Worm (Caenorhabditis elegans) whole organism, L1 larva: ENCODE measurements around the gene F35A5.2.

Source experiments
- C16A3.4 ChIP-seq: fragments of 150-350 bp; optimal IDR thresholded peaks from 2 replicates; lab custom pipeline; 2014; ENCODE audit warnings: missing biosample characterization, missing genetic modification characterization
- aha-1 ChIP-seq: fragments of 150-350 bp; optimal IDR thresholded peaks from 2 replicates; lab custom pipeline; 2014; ENCODE audit warnings: missing biosample characterization, missing genetic modification characterization
- alr-1 ChIP-seq: fragments of 200-800 bp; sonication (Bioruptor generic); optimal IDR thresholded peaks from 2 replicates; lab custom pipeline; 2018; ENCODE audit warnings: borderline replicate concordance, mild to moderate bottlenecking, missing genetic modification characterization, missing compliant biosample characterization
- aly-2 ChIP-seq: fragments of 150-350 bp; optimal IDR thresholded peaks from 2 replicates; lab custom pipeline; 2014; ENCODE audit warnings: missing biosample characterization, missing genetic modification characterization
- ama-1 ChIP-seq: fragments of 150-350 bp; optimal IDR thresholded peaks from 2 replicates; lab custom pipeline; 2014
- blmp-1 ChIP-seq: fragments of 150-350 bp; optimal IDR thresholded peaks from 2 replicates; lab custom pipeline; 2014; ENCODE audit warnings: missing biosample characterization, missing genetic modification characterization
- ceh-63 ChIP-seq: fragments of 200-800 bp; sonication (Bioruptor generic); optimal IDR thresholded peaks from 2 replicates; lab custom pipeline; 2018; ENCODE audit warnings: mild to moderate bottlenecking, missing genetic modification characterization, missing compliant biosample characterization
- ceh-8 ChIP-seq: fragments of 200-800 bp; sonication (Bioruptor generic); optimal IDR thresholded peaks from 2 replicates; lab custom pipeline; 2018; ENCODE audit warnings: mild to moderate bottlenecking, missing genetic modification characterization, moderate library complexity, missing compliant biosample characterization
- dsc-1 ChIP-seq: sonication (generic microtip); optimal IDR thresholded peaks from 2 replicates; lab custom pipeline; 2016; ENCODE audit warnings: mild to moderate bottlenecking, missing genetic modification characterization, missing compliant biosample characterization
- efl-1 ChIP-seq, 4 experiments: fragments of 150-350 bp; optimal IDR thresholded peaks in 3 of 4; peaks in 1 of 4; 1 replicate in 1 of 4; 2 replicates in 3 of 4; lab custom pipeline; 2014; ENCODE audit warnings: missing biosample characterization in 2 of 4, missing genetic modification characterization in 2 of 4, missing genetic modification reagents in 2 of 4
- elt-2 ChIP-seq: sonication (generic microtip); optimal IDR thresholded peaks from 2 replicates; lab custom pipeline; 2016; ENCODE audit warnings: missing genetic modification characterization, mild to moderate bottlenecking, inconsistent platforms, missing compliant biosample characterization, missing genetic modification reagents
- elt-3 ChIP-seq, 6 experiments: fragments of 150-350 bp in 1 of 6; sonication (generic microtip); optimal IDR thresholded peaks; 2 replicates each; lab custom pipeline; 2017 to 2018; ENCODE audit warnings: missing biosample characterization in 6 of 6, missing genetic modification characterization in 6 of 6, inconsistent platforms in 1 of 6
- fkh-4 ChIP-seq: sonication (generic microtip); optimal IDR thresholded peaks from 2 replicates; lab custom pipeline; 2016; ENCODE audit warnings: missing compliant biosample characterization, missing genetic modification characterization, borderline replicate concordance
- grh-1 ChIP-seq: fragments of 200-800 bp; sonication (Bioruptor generic); IDR thresholded peaks from 2 replicates; pipeline ENCODE4 v1.3.6; 2022; ENCODE audit warnings: missing genetic modification reagents, missing genetic modification characterization, missing compliant biosample characterization
- hpl-2 ChIP-seq: fragments of 150-350 bp; optimal IDR thresholded peaks from 2 replicates; lab custom pipeline; 2014; ENCODE audit warnings: missing biosample characterization, missing genetic modification reagents, missing genetic modification characterization
- irx-1 ChIP-seq: sonication (generic microtip); optimal IDR thresholded peaks from 2 replicates; lab custom pipeline; 2016; ENCODE audit warnings: missing genetic modification characterization, missing compliant biosample characterization
- isw-1 ChIP-seq: fragments of 200-800 bp; sonication (Bioruptor generic); IDR thresholded peaks from 2 replicates; pipeline ENCODE4 v1.3.6; 2022; ENCODE audit warnings: missing genetic modification characterization, missing compliant biosample characterization
- lin-13 ChIP-seq: fragments of 150-350 bp; optimal IDR thresholded peaks from 2 replicates; lab custom pipeline; 2014; ENCODE audit warnings: missing biosample characterization, missing genetic modification reagents, missing genetic modification characterization
- lin-14 ChIP-seq: fragments of 200-800 bp; sonication (Bioruptor generic); optimal IDR thresholded peaks from 2 replicates; lab custom pipeline; 2018; ENCODE audit warnings: mild to moderate bottlenecking, missing genetic modification characterization, moderate library complexity, missing compliant biosample characterization
- lin-15B ChIP-seq: fragments of 150-350 bp; sonication (generic microtip); optimal IDR thresholded peaks from 3 replicates; lab custom pipeline; 2014; ENCODE audit warnings: missing biosample characterization, missing genetic modification characterization
- lin-35 ChIP-seq, 2 experiments: fragments of 150-350 bp; optimal IDR thresholded peaks; 2 replicates each; lab custom pipeline; 2014; ENCODE audit warnings: missing biosample characterization in 2 of 2, missing genetic modification characterization in 2 of 2, missing genetic modification reagents in 2 of 2
- lin-39 ChIP-seq: fragments of 150-350 bp; optimal IDR thresholded peaks from 2 replicates; lab custom pipeline; 2014; ENCODE audit warnings: missing biosample characterization, missing genetic modification reagents, missing genetic modification characterization
- lir-3 ChIP-seq: sonication (generic microtip); optimal IDR thresholded peaks from 2 replicates; lab custom pipeline; 2016; ENCODE audit warnings: mild to moderate bottlenecking, missing genetic modification characterization, moderate library complexity, missing compliant biosample characterization; ENCODE audit not compliant: poor library complexity
- mdl-1 ChIP-seq, 2 experiments: fragments of 150-350 bp; optimal IDR thresholded peaks; 2 replicates each; lab custom pipeline; 2014 to 2017; ENCODE audit warnings: missing biosample characterization in 2 of 2, missing genetic modification characterization in 2 of 2, inconsistent platforms in 1 of 2
- mep-1 ChIP-seq: fragments of 150-350 bp; optimal IDR thresholded peaks from 2 replicates; lab custom pipeline; 2014; ENCODE audit warnings: missing biosample characterization, missing genetic modification characterization
- nhr-11 ChIP-seq: fragments of 150-350 bp; optimal IDR thresholded peaks from 2 replicates; lab custom pipeline; 2014; ENCODE audit warnings: missing biosample characterization, missing genetic modification characterization
- nhr-12 ChIP-seq: sonication (generic microtip); optimal IDR thresholded peaks from 2 replicates; lab custom pipeline; 2017; ENCODE audit warnings: missing biosample characterization, missing genetic modification characterization
- nhr-19 ChIP-seq: fragments of 200-800 bp; sonication (Bioruptor generic); conservative IDR thresholded peaks from 2 replicates; pipeline ENCODE4 v1.3.6; 2022; ENCODE audit warnings: missing genetic modification characterization, missing compliant biosample characterization
- nhr-237 ChIP-seq: fragments of 150-350 bp; optimal IDR thresholded peaks from 2 replicates; lab custom pipeline; 2014; ENCODE audit warnings: missing biosample characterization, missing genetic modification characterization
- nhr-28 ChIP-seq: fragments of 150-350 bp; optimal IDR thresholded peaks from 2 replicates; lab custom pipeline; 2014; ENCODE audit warnings: missing biosample characterization, missing genetic modification characterization
- nhr-47 ChIP-seq: sonication (generic microtip); optimal IDR thresholded peaks from 2 replicates; lab custom pipeline; 2016; ENCODE audit warnings: mild to moderate bottlenecking, missing genetic modification characterization, moderate library complexity, missing compliant biosample characterization
- nhr-71 ChIP-seq: sonication (generic microtip); optimal IDR thresholded peaks from 2 replicates; lab custom pipeline; 2016; ENCODE audit warnings: mild to moderate bottlenecking, missing genetic modification characterization, moderate library complexity, missing compliant biosample characterization
- nhr-77 ChIP-seq: fragments of 150-350 bp; optimal IDR thresholded peaks from 2 replicates; lab custom pipeline; 2014; ENCODE audit warnings: missing biosample characterization, missing genetic modification characterization
- nhr-85 ChIP-seq: sonication (generic microtip); peaks from one replicate; lab custom pipeline; 2016; ENCODE audit warnings: missing genetic modification characterization, inconsistent platforms, missing compliant biosample characterization
- pqm-1 ChIP-seq: sonication (generic microtip); optimal IDR thresholded peaks from 3 replicates; lab custom pipeline; 2017; ENCODE audit warnings: missing biosample characterization, missing genetic modification characterization
- rnt-1 ChIP-seq: sonication (generic microtip); optimal IDR thresholded peaks from 2 replicates; lab custom pipeline; 2016; ENCODE audit warnings: mild to moderate bottlenecking, missing genetic modification characterization, moderate library complexity, missing compliant biosample characterization
- skn-1 ChIP-seq: fragments of 150-350 bp; optimal IDR thresholded peaks from 2 replicates; lab custom pipeline; 2014; ENCODE audit warnings: missing biosample characterization, missing genetic modification characterization
- snpc-4 ChIP-seq: fragments of 150-350 bp; optimal IDR thresholded peaks from 2 replicates; lab custom pipeline; 2014; ENCODE audit warnings: missing biosample characterization, missing genetic modification characterization
- snu-23 ChIP-seq: sonication (generic microtip); optimal IDR thresholded peaks from 2 replicates; lab custom pipeline; 2016; ENCODE audit warnings: missing genetic modification characterization, missing compliant biosample characterization
- tbx-2 ChIP-seq: sonication (generic microtip); optimal IDR thresholded peaks from 2 replicates; lab custom pipeline; 2016; ENCODE audit warnings: missing genetic modification characterization, missing compliant biosample characterization
- unc-30 ChIP-seq: sonication (generic microtip); optimal IDR thresholded peaks from 2 replicates; lab custom pipeline; 2017; ENCODE audit warnings: missing biosample characterization, missing genetic modification characterization
- unc-62 ChIP-seq: fragments of 150-350 bp; optimal IDR thresholded peaks from 2 replicates; lab custom pipeline; 2014; ENCODE audit warnings: missing biosample characterization, missing genetic modification reagents, missing genetic modification characterization
- unc-86 ChIP-seq: sonication (generic microtip); optimal IDR thresholded peaks from 2 replicates; lab custom pipeline; 2016; ENCODE audit warnings: missing genetic modification characterization, missing compliant biosample characterization
- xbp-1 ChIP-seq: sonication (generic microtip); optimal IDR thresholded peaks from 2 replicates; lab custom pipeline; 2016; ENCODE audit warnings: missing genetic modification characterization, missing compliant biosample characterization
- zip-4 ChIP-seq: fragments of 200-800 bp; sonication (Bioruptor generic); optimal IDR thresholded peaks from 2 replicates; lab custom pipeline; 2018; ENCODE audit warnings: mild to moderate bottlenecking, missing genetic modification characterization, moderate library complexity, missing compliant biosample characterization
- ztf-11 ChIP-seq, 2 experiments: sonication (generic microtip); optimal IDR thresholded peaks; 2 replicates each; lab custom pipeline; 2016 to 2017; ENCODE audit warnings: missing genetic modification characterization in 2 of 2, missing biosample characterization in 1 of 2, missing compliant biosample characterization in 1 of 2
- ztf-4 ChIP-seq: fragments of 150-350 bp; optimal IDR thresholded peaks from 2 replicates; lab custom pipeline; 2014; ENCODE audit warnings: missing biosample characterization, missing genetic modification characterization

F35A5.2 gene

DNA sequence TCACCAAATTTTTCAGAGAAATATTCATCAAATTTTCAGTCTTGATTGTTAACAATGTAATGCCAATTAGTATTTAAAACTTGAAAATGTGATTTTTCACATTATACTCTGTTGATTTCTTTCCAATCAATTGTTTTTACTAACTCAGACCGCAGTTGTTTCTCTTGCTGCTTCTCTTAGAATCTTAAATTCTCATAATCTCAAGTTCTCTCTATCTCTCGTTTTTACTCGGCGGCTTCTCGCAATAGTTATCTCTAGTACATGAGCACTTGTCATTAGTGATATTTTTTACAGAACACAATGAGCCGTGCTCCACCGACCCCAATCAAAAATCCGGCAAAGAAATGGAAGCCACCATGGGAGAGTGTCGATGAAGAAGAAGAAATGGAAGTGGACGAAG lies 2.2 kb downstream of the F35A5.2 start, which contains the start of gene F35A5.1:
TSS of gene F35A5.1 (plus strand) at position 301 of the 400 bp plus-strand sequence.
- TF ChIP-seq skn-1: no peak
- TF ChIP-seq lin-15B: no peak
- no peak for TF ChIP-seq nhr-12 (tag; lab: Kevin White, UChicago)
- no peak for TF ChIP-seq lin-35 (GFP tag; optimal IDR thresholded peaks at IDR 0.05; lab: Kevin White, UChicago)
- no peak for TF ChIP-seq ceh-63 (GFP tag; lab: Kevin White, UChicago)
- TF ChIP-seq ztf-4 (tag; lab: Kevin White, UChicago): no peak
- TF ChIP-seq lin-14 (GFP tag; lab: Kevin White, UChicago): no peak
- no peak for TF ChIP-seq tbx-2
- no peak for TF ChIP-seq nhr-77
- no peak for TF ChIP-seq lin-39 (tag; lab: Kevin White, UChicago)
- TF ChIP-seq xbp-1 (tag; lab: Kevin White, UChicago): no peak
- no peak for TF ChIP-seq unc-86 (tag; lab: Kevin White, UChicago)
- TF ChIP-seq rnt-1 (tag; lab: Kevin White, UChicago): no peak

DNA sequence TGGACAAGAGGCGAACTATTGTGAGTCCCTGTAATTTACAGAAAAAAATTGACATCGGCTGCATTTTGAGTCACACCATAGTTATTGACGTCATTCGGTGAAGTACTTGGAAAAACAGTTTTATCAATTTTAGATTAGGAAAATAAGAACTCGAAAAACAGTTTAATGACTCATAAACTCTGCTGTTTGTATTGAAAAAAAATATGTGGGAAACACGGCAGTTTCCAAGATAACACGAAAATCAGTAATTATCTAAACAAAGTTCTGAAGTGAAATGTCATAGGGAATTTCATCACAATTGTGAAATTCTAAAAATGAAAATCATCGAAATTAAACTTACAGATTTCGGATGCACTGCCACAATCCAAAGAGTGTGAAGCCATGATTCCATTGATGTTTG lies 9.9 kb downstream of the F35A5.2 start:
- TF ChIP-seq hpl-2 (GFP tag; lab: Kevin White, UChicago): no peak
- no peak for TF ChIP-seq nhr-47 (tag; lab: Kevin White, UChicago)
- no peak for TF ChIP-seq elt-2 (tag; lab: Kevin White, UChicago)
- no peak for TF ChIP-seq unc-62
- no peak for TF ChIP-seq nhr-11 (tag; lab: Kevin White, UChicago)
- no peak for TF ChIP-seq aha-1
- TF ChIP-seq elt-3 (tag; optimal IDR thresholded peaks at IDR 0.05; lab: Kevin White, UChicago): no peak
- TF ChIP-seq snu-23 (GFP tag; lab: Kevin White, UChicago): no peak
- no peak for TF ChIP-seq nhr-12 (tag; lab: Kevin White, UChicago)
- no peak for TF ChIP-seq lin-13 (GFP tag; lab: Kevin White, UChicago)
- TF ChIP-seq nhr-19 (GFP tag; lab: Robert Waterston, UW): no peak
- TF ChIP-seq nhr-28 (tag; lab: Kevin White, UChicago): no peak
- TF ChIP-seq unc-30: no peak
- no peak for TF ChIP-seq efl-1 (optimal IDR thresholded peaks at IDR 0.05; lab: Kevin White, UChicago)
- TF ChIP-seq efl-1 (GFP tag; optimal IDR thresholded peaks at IDR 0.05 in 1 of 2; lab: Kevin White, UChicago): no peak
- TF ChIP-seq nhr-237 (tag; lab: Kevin White, UChicago): no peak
- no peak for TF ChIP-seq alr-1 (tag; lab: Kevin White, UChicago)
- TF ChIP-seq grh-1 (GFP tag; lab: Robert Waterston, UW): no peak
- no peak for TF ChIP-seq lin-15B
- no peak for TF ChIP-seq lin-14 (GFP tag; lab: Kevin White, UChicago)
- no peak for TF ChIP-seq ceh-8 (GFP tag; lab: Kevin White, UChicago)

DNA sequence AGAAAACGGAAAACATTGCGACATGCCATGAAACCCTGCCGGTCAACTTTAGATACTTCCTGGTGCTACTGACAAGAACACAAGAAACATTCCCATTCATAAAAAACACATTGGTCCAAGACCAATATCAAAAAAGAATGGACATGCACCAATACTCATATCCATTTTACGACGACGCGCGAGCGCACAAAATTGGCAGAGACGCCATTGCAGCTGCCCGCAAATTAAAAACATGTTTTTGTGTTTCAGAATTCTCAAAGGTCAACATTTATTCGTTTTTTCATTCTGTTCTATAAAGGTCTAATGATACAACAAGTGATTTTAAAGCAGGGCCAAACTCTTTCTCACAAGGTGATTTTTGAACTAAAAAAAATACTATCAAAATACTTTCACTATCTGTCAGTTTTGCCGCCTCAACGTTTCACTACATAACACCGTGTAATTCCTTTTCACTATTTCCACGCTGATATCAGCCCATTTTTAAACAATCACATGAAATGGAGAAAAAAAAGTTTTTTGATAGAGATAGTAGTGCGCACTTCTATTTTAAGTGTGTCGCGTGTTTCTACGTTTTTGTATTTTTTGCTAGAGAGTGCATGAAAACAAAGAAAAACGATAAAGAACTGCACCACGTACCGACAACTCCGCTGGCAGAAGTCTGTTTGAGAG lies 14.1 kb downstream of the F35A5.2 start:
- TF ChIP-seq blmp-1 (tag; lab: Kevin White, UChicago) (peak; percentile 76), elt-2 (tag; lab: Kevin White, UChicago) (peak; percentile 84), nhr-71 (tag; lab: Kevin White, UChicago) (peak; percentile 53), irx-1 (tag; lab: Kevin White, UChicago) (no peak), nhr-77 (no peak), ama-1 (no peak), pqm-1 (tag; lab: Kevin White, UChicago) (peak; percentile 14), ztf-11 (tag; optimal IDR thresholded peaks at IDR 0.05; lab: Kevin White, UChicago) (no peak), rnt-1 (tag; lab: Kevin White, UChicago) (no peak), snpc-4 (tag; lab: Kevin White, UChicago) (no peak), nhr-237 (tag; lab: Kevin White, UChicago) (no peak), lin-35 (GFP tag; optimal IDR thresholded peaks at IDR 0.05; lab: Kevin White, UChicago) (peak in 1 of 2 experiments; percentile 39), C16A3.4 (tag; lab: Kevin White, UChicago) (no peak), lir-3 (no peak), zip-4 (GFP tag; lab: Kevin White, UChicago) (no peak), unc-62 (no peak), nhr-85 (tag; lab: Kevin White, UChicago) (peak; percentile 40), efl-1 (optimal IDR thresholded peaks at IDR 0.05; lab: Kevin White, UChicago) (no peak), efl-1 (GFP tag; optimal IDR thresholded peaks at IDR 0.05 in 1 of 2; lab: Kevin White, UChicago) (no peak), grh-1 (GFP tag; lab: Robert Waterston, UW) (no peak), mdl-1 (tag; optimal IDR thresholded peaks at IDR 0.05; lab: Kevin White, UChicago) (peak in 1 of 2 experiments; percentile 35), dsc-1 (tag; lab: Kevin White, UChicago) (peak; percentile 90), fkh-4 (tag; lab: Kevin White, UChicago) (peak; percentile 40), mep-1 (tag; lab: Kevin White, UChicago) (no peak), lin-39 (tag; lab: Kevin White, UChicago) (no peak), isw-1 (GFP tag; lab: Robert Waterston, UW) (no peak), snu-23 (GFP tag; lab: Kevin White, UChicago) (peak; percentile 32), hpl-2 (GFP tag; lab: Kevin White, UChicago) (peak; percentile 37), aly-2 (tag; lab: Kevin White, UChicago) (no peak)
